Worm (Caenorhabditis elegans): ENCODE measurements around the gene dmd-3.

dmd-3 gene

DNA sequence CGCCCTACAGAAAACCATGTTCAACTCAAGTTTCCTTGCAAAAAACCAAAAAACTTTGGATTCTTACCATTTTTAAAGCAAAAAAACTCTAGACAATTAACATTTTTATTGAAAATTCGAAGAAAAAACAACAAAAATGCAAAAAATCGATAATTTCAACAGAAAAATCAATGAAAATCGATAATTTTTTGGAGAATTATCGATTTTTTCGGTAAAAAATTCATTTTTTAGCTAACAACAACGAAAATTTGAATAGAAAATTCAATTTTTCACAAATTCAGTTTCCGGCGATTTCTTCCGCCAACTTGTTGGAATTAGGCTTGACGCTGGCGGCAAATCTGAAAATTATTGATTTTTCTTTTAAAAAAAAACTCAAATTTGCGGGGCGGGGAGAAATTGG lies 22.1 kb downstream of the dmd-3 start:
- peak; percentile 95 for TF ChIP-seq ceh-28 (tag; optimal IDR thresholded peaks at IDR 0.05)
- TF ChIP-seq lsy-12 (tag; optimal IDR thresholded peaks at IDR 0.05), result no peak

DNA sequence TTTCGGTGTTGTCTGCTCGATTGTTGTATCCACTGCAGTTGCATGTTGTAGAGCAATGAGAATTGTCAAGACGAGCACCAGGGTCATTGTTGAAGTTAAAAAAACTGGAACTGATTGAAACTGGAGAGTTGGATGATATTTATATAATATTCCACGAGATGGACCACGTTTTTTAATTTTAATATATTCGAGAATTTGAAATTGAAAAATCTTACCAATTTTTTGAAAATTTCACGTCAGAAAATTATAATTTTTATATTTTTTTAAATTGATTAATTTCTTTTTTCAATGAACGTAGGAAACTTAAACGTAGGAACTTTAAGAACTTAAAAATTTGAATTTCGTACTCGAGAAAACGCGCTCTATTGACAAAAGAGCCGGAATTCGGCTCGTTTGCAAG lies 22.5 kb downstream of the dmd-3 start, which contains the start of gene Y43F8C.5:
Gene Y43F8C.5, minus strand, starts transcription at position 101 of the 400 bp plus-strand sequence.
- no peak for TF ChIP-seq zag-1 (tag; optimal IDR thresholded peaks at IDR 0.05)
- no peak for TF ChIP-seq nhr-237 (tag; optimal IDR thresholded peaks at IDR 0.05)
- TF ChIP-seq fkh-10 (GFP tag; optimal IDR thresholded peaks at IDR 0.05), result no peak
- TF ChIP-seq elt-3 (tag; optimal IDR thresholded peaks at IDR 0.05), result no peak
- no peak for TF ChIP-seq eor-1 (tag; optimal IDR thresholded peaks at IDR 0.05)
- TF ChIP-seq lsy-12 (tag; optimal IDR thresholded peaks at IDR 0.05), result no peak
- no peak for TF ChIP-seq nhr-12 (tag; optimal IDR thresholded peaks at IDR 0.05)
- TF ChIP-seq ceh-28 (tag; optimal IDR thresholded peaks at IDR 0.05), result no peak
- TF ChIP-seq skn-1 (tag; optimal IDR thresholded peaks at IDR 0.05), result no peak
- TF ChIP-seq tbx-2 (tag; optimal IDR thresholded peaks at IDR 0.05), result no peak
- no peak for TF ChIP-seq ama-1 (optimal IDR thresholded peaks at IDR 0.05)
- TF ChIP-seq unc-62 (GFP tag; optimal IDR thresholded peaks at IDR 0.05), result no peak
- no peak for TF ChIP-seq nhr-76 (tag; optimal IDR thresholded peaks at IDR 0.05)
- TF ChIP-seq fos-1 (tag; optimal IDR thresholded peaks at IDR 0.05), result no peak
- no peak for TF ChIP-seq ceh-82 (tag; optimal IDR thresholded peaks at IDR 0.05)
- TF ChIP-seq nhr-28 (tag; optimal IDR thresholded peaks at IDR 0.05), result no peak

DNA sequence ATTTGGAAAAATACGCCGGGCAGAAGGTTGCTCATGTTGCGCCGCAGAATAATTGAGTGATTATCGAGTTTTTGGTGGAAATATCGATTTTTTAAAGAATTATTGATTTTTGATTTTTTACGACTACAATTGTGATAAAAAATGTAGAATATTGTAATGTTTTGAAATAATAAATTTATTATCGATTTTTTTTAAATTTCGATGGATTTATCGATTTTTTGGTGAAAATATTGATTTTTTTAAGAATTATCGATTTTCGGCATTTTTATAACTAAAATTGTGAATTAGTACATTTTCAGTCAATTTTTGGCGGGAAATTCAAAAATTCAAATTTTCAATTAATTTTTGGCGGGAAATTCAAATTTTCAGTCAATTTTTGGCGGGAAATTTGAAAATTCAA lies 24.5 kb downstream of the dmd-3 start:
- TF ChIP-seq pha-4 (tag; optimal IDR thresholded peaks at IDR 0.05), result no peak
- TF ChIP-seq ceh-28 (tag; optimal IDR thresholded peaks at IDR 0.05), result peak; percentile 94
- TF ChIP-seq hmg-11 (tag; optimal IDR thresholded peaks at IDR 0.05), result no peak
- no peak for TF ChIP-seq nhr-11 (tag; optimal IDR thresholded peaks at IDR 0.05)
- no peak for TF ChIP-seq tbx-2 (tag; optimal IDR thresholded peaks at IDR 0.05)
- no peak for TF ChIP-seq nhr-12 (tag; optimal IDR thresholded peaks at IDR 0.05)
- TF ChIP-seq nhr-28 (tag; optimal IDR thresholded peaks at IDR 0.05), result no peak

DNA sequence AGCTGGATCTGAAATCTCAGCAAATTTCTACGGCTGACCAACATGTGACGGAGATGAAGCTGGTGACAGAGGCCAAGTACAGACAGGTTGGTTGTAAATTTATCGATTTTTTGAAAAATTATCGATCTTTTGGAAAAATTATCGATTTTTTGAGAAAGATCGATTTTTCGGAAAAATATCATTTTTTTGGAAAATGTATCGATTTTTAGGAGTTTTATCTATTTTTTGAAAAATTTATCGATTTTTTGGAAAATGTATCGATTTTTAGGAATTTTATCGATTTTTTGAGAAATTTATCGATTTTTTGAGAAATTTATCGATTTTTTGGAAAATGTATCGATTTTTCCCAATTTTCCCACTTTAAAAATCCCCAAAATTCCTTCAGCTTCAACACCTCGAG lies 25.1 kb downstream of the dmd-3 start:
- TF ChIP-seq ceh-16 (tag; optimal IDR thresholded peaks at IDR 0.05) (no peak), ceh-28 (tag; optimal IDR thresholded peaks at IDR 0.05) (peak; percentile 98)

DNA sequence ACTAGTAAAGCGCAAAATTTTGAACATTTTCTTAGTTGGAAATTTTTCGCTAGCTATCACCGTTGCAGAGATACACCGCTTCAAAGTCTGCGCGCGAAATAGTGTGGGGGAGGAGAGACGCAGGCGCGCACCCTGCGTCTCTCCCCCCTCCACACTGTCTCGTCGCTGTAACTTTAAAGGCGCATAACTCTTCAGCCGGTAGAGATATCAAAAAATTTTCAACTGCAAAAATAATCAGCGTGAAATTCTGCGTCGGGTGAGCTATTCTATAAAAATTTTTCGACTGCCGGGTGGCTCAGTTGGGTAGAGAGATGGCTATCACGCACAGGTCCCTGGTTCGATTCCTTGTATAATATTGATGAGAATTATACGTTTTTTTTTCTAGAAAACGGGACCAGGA lies 25.5 kb downstream of the dmd-3 start:
- TF ChIP-seq nhr-67 (tag; optimal IDR thresholded peaks at IDR 0.05) (no peak), nhr-11 (tag; optimal IDR thresholded peaks at IDR 0.05) (no peak), nhr-25 (tag; optimal IDR thresholded peaks at IDR 0.05) (no peak), nfya-1 (tag; optimal IDR thresholded peaks at IDR 0.05; ENCODE audit: insufficient read depth) (no peak), lin-15B (tag; optimal IDR thresholded peaks at IDR 0.05) (no peak), lsy-12 (tag; optimal IDR thresholded peaks at IDR 0.05) (no peak), pqm-1 (tag; optimal IDR thresholded peaks at IDR 0.05) (no peak), zag-1 (tag; optimal IDR thresholded peaks at IDR 0.05) (no peak), fkh-10 (GFP tag; optimal IDR thresholded peaks at IDR 0.05) (no peak), ceh-16 (tag; optimal IDR thresholded peaks at IDR 0.05) (no peak), nhr-23 (tag; optimal IDR thresholded peaks at IDR 0.05) (no peak), ZK546.5 (tag; optimal IDR thresholded peaks at IDR 0.05) (no peak), nhr-237 (tag; optimal IDR thresholded peaks at IDR 0.05) (no peak), fkh-2 (tag; optimal IDR thresholded peaks at IDR 0.05) (no peak), aly-2 (tag; optimal IDR thresholded peaks at IDR 0.05) (no peak), daf-12 (tag; optimal IDR thresholded peaks at IDR 0.05) (no peak), elt-3 (tag; optimal IDR thresholded peaks at IDR 0.05) (no peak), eor-1 (tag; optimal IDR thresholded peaks at IDR 0.05) (no peak), pha-4 (tag; optimal IDR thresholded peaks at IDR 0.05) (no peak), ama-1 (optimal IDR thresholded peaks at IDR 0.05) (no peak)

DNA sequence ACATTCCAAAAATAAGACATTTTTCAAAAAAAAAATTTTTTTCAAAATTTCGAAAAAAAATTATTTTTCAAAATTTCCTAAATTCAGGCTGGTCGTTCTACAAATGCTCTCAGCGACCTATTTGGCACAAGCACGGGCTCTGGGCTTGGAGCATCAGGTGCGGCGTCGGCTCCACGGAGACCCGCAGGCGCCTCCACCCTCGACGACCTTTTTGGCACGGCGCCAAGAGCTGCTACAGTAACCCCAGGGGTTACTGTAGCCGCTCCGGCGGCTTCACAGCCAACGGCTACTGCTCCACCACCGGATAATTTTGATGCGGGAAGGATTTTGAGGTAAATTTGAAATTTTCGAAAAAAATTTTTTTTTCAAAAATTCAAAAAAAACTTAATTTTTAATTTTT lies 29.3 kb downstream of the dmd-3 start:
- TF ChIP-seq nhr-67 (tag; optimal IDR thresholded peaks at IDR 0.05) (no peak), elt-3 (tag; optimal IDR thresholded peaks at IDR 0.05) (no peak), ceh-9 (tag; optimal IDR thresholded peaks at IDR 0.05) (no peak)

DNA sequence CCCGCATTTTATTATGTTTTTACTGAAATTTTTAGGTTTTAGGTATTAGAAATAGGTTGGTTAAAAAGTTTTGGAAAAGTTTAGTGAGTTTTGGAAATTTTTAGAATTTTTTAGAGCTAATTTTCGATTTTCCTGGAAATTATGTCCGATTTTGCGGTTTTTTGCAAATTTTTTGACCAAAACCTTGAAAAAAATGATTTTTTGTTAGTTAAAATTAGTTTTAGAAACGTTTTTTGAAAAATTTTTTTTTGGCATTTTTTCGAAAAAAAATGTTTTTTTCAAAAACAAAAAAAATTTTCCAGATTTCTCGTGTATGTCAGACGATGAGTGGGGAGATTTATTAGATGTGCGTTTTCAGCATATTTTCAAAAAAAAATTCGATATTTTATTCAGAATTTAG lies 30.3 kb downstream of the dmd-3 start, which contains the start of gene dyf-19:
Gene dyf-19, plus strand, starts transcription at position 301 of the 400 bp plus-strand sequence.
- TF ChIP-seq ceh-28 (tag; optimal IDR thresholded peaks at IDR 0.05) (no peak), unc-39 (tag; optimal IDR thresholded peaks at IDR 0.05) (no peak), mdl-1 (tag; optimal IDR thresholded peaks at IDR 0.05) (no peak)
